Worm (Caenorhabditis elegans): ENCODE data around the gene pid-1.
A peak's percentile ranks its signal among the peaks of the same experiment; 100 is the strongest.

Gene pid-1

DNA sequence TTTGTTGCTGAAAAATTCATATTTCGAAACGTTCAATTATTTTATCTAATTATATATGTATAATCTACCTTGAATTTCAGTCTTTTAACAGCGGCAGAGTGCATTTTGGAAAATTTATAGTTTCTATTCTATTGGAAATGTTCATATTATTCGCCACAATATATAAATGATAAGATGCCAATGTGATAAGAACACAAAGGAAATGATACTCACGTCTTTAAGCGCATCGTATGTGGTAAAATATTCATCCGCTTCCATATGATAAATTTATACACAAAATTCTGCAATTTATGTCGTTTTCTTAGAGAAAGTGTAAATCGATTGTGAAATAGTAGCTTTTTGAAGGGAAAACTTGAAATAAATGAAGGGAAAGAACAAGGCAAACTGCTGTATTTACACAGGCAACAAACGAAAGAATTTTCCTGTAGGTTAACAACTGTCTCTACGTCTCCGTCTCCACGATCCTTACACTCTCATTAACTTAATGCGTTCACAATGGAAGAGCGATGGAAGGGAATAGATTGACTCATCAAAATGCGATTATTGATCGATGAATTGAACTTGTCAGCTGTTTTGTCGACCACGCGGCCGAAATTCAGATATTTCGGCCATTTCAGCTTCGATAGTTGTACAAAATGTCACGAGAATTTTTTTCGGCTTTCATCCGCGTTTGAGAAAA is 28.2 kb downstream of the pid-1 start, which contains the start of gene alfa-1:
Gene alfa-1 (minus strand): TSS at position 515 of the 679 bp plus-strand sequence.
- TF ChIP-seq nhr-80 (tag; optimal IDR thresholded peaks at IDR 0.05) (peak; percentile 64), Y79H2A.3 (GFP tag; conservative IDR thresholded peaks at IDR 0.05) (no peak), C17E4.6 (GFP tag; IDR thresholded peaks at IDR 0.05) (no peak), attf-5 (GFP tag; optimal IDR thresholded peaks at IDR 0.05) (peak; percentile 61), mxl-1 (tag; optimal IDR thresholded peaks at IDR 0.05) (no peak), mel-28 (tag; optimal IDR thresholded peaks at IDR 0.05; ENCODE audit: borderline replicate concordance) (no peak), K11D2.4 (GFP tag; IDR thresholded peaks at IDR 0.05) (no peak), F39B2.1 (GFP tag; IDR thresholded peaks at IDR 0.05) (no peak), madf-6 (GFP tag; IDR thresholded peaks at IDR 0.05) (0 out of 2 replicates have a peak, but pooled peaks have one; percentile 16), ztf-6 (GFP tag; IDR thresholded peaks at IDR 0.05) (no peak), nhr-27 (tag; optimal IDR thresholded peaks at IDR 0.05) (no peak), nfyb-1 (GFP tag; IDR thresholded peaks at IDR 0.05) (no peak), egrh-3 (GFP tag; IDR thresholded peaks at IDR 0.05) (no peak), K12H6.12 (tag; optimal IDR thresholded peaks at IDR 0.05) (no peak), snpc-4 (GFP tag; optimal IDR thresholded peaks at IDR 0.05) (no peak), snpc-4 (tag; optimal IDR thresholded peaks at IDR 0.05) (no peak), lin-54 (GFP tag; optimal IDR thresholded peaks at IDR 0.05) (peak; percentile 18), aptf-2 (GFP tag; conservative IDR thresholded peaks at IDR 0.05) (no peak), hmg-1.2 (GFP tag; IDR thresholded peaks at IDR 0.05) (peak; percentile 27; the same call in 1 of the 2 replicates), ceh-58 (GFP tag; IDR thresholded peaks at IDR 0.05) (no peak)

DNA sequence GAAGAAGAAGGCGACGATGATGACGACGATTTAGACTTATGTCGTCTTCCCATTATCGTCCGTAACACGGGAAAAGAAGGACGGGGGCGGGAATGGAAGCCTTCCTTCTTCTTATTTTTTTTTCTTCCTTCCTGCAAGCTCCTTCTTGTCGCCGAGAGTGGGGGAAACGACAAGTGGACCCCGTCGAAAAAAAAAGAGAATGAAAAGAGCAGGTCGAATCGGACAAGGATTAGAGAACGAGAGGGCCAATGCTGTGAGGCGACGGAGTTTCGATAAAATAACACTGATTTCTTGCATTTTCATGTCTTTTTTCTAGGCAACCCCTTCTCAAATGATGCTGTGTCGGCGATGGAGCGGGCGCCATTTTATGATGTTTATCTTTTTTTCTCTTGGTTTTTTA is 39.2 kb downstream of the pid-1 start, which contains the start of gene pde-4:
Gene pde-4 (minus strand): TSS at position 76 of the 400 bp plus-strand sequence.
- TF ChIP-seq bed-1 (GFP tag; IDR thresholded peaks at IDR 0.05) (no peak), B0035.1 (tag; optimal IDR thresholded peaks at IDR 0.05) (no peak), hlh-26 (GFP tag; conservative IDR thresholded peaks at IDR 0.05) (no peak), snpc-1.3 (tag; optimal IDR thresholded peaks at IDR 0.05; ENCODE audit: insufficient read depth) (no peak), attf-3 (GFP tag; conservative IDR thresholded peaks at IDR 0.05) (no peak), egl-44 (GFP tag; IDR thresholded peaks at IDR 0.05) (no peak), nfya-1 (tag; optimal IDR thresholded peaks at IDR 0.05; ENCODE audit: borderline replicate concordance, insufficient read depth) (no peak), ama-1 (optimal IDR thresholded peaks at IDR 0.05) (no peak), ama-1 (GFP tag; optimal IDR thresholded peaks at IDR 0.05) (no peak), ztf-18 (tag; optimal IDR thresholded peaks at IDR 0.05) (no peak), let-607 (tag; optimal IDR thresholded peaks at IDR 0.05) (no peak), ztf-3 (GFP tag; optimal IDR thresholded peaks at IDR 0.05) (no peak), hlh-12 (tag; optimal IDR thresholded peaks at IDR 0.05) (no peak), F55B11.4 (tag; optimal IDR thresholded peaks at IDR 0.05; ENCODE audit: borderline replicate concordance, insufficient read depth) (no peak), madf-8 (GFP tag; conservative IDR thresholded peaks at IDR 0.05) (no peak), D2030.7 (GFP tag; IDR thresholded peaks at IDR 0.05) (no peak), Y53G8AR.9 (GFP tag; conservative IDR thresholded peaks at IDR 0.05) (no peak)

All from whole organism, young adult.